Worm (Caenorhabditis elegans): ENCODE measurements around the gene F28C10.1.

- no peak for TF ChIP-seq ces-1 (GFP tag; optimal IDR thresholded peaks at IDR 0.05)
- TF ChIP-seq elt-1 (tag; optimal IDR thresholded peaks at IDR 0.05; ENCODE audit: borderline replicate concordance, insufficient read depth), result no peak
Measured at ce11 chrX:575084-575483, 32.2 kb downstream of the F28C10.1 start.

Measured in whole organism, mixed stage, embryonic.